Worm (Caenorhabditis elegans) whole organism, late embryonic: ENCODE results near the gene sgn-1.

ENCODE experiments used
- T23F11.4 ChIP-seq: fragments of 200-800 bp; sonication (Bioruptor generic); optimal IDR thresholded peaks from 2 replicates; lab custom pipeline; 2018; ENCODE audit warnings: mild to moderate bottlenecking, missing genetic modification characterization, missing compliant biosample characterization
- ahr-1 ChIP-seq: sonication (generic microtip); optimal IDR thresholded peaks from 2 replicates; lab custom pipeline; 2016; ENCODE audit warnings: missing genetic modification characterization, missing compliant biosample characterization
- ceh-18 ChIP-seq: sonication (generic microtip); optimal IDR thresholded peaks from 2 replicates; lab custom pipeline; 2016; ENCODE audit warnings: missing genetic modification characterization, missing compliant biosample characterization
- ceh-24 ChIP-seq: sonication (generic microtip); optimal IDR thresholded peaks from 2 replicates; lab custom pipeline; 2016; ENCODE audit warnings: mild to moderate bottlenecking, missing genetic modification characterization, missing compliant biosample characterization
- ceh-31 ChIP-seq: sonication (generic microtip); optimal IDR thresholded peaks from 2 replicates; lab custom pipeline; 2016; ENCODE audit warnings: missing genetic modification characterization, missing compliant biosample characterization
- ceh-34 ChIP-seq: sonication (generic microtip); optimal IDR thresholded peaks from 2 replicates; lab custom pipeline; 2016; ENCODE audit warnings: mild to moderate bottlenecking, missing genetic modification characterization, missing compliant biosample characterization
- ceh-6 ChIP-seq: fragments of 200-800 bp; sonication (Bioruptor generic); optimal IDR thresholded peaks from 2 replicates; lab custom pipeline; 2018; ENCODE audit warnings: mild to moderate bottlenecking, missing genetic modification characterization, missing compliant biosample characterization
- ceh-9 ChIP-seq: sonication (generic microtip); optimal IDR thresholded peaks from 2 replicates; lab custom pipeline; 2016; ENCODE audit warnings: mild to moderate bottlenecking, missing genetic modification characterization, inconsistent platforms, missing compliant biosample characterization
- elt-2 ChIP-seq: sonication (generic microtip); optimal IDR thresholded peaks from 2 replicates; lab custom pipeline; 2016; ENCODE audit warnings: missing genetic modification reagents, missing genetic modification characterization, missing compliant biosample characterization
- elt-4 ChIP-seq: sonication (generic microtip); optimal IDR thresholded peaks from 2 replicates; lab custom pipeline; 2016; ENCODE audit warnings: missing genetic modification characterization, missing compliant biosample characterization
- fkh-6 ChIP-seq: sonication (generic microtip); optimal IDR thresholded peaks from 2 replicates; lab custom pipeline; 2016; ENCODE audit warnings: missing genetic modification characterization, missing compliant biosample characterization
- gmeb-2 ChIP-seq: sonication (generic microtip); optimal IDR thresholded peaks from 2 replicates; lab custom pipeline; 2016; ENCODE audit warnings: missing genetic modification characterization, inconsistent platforms, missing compliant biosample characterization
- hlh-15 ChIP-seq: sonication (generic microtip); optimal IDR thresholded peaks from 2 replicates; lab custom pipeline; 2016; ENCODE audit warnings: missing genetic modification characterization, missing compliant biosample characterization
- hlh-30 ChIP-seq: sonication (generic microtip); optimal IDR thresholded peaks from 2 replicates; lab custom pipeline; 2017; ENCODE audit warnings: antibody characterized with exemption, missing genetic modification characterization, missing compliant biosample characterization; ENCODE audit not compliant: insufficient read depth
- hlh-6 ChIP-seq: sonication (generic microtip); optimal IDR thresholded peaks from 2 replicates; lab custom pipeline; 2016; ENCODE audit warnings: missing genotype, missing genetic modification characterization, missing compliant biosample characterization
- hlh-8 ChIP-seq: sonication (generic microtip); optimal IDR thresholded peaks from 2 replicates; lab custom pipeline; 2016; ENCODE audit warnings: missing genotype, missing genetic modification characterization, missing compliant biosample characterization
- lim-6 ChIP-seq: sonication (generic microtip); optimal IDR thresholded peaks from 2 replicates; lab custom pipeline; 2016; ENCODE audit warnings: missing genetic modification characterization, missing compliant biosample characterization
- nfya-1 ChIP-seq: sonication (generic microtip); optimal IDR thresholded peaks from 2 replicates; lab custom pipeline; 2017; ENCODE audit warnings: missing genetic modification characterization, mild to moderate bottlenecking, missing compliant biosample characterization, antibody characterized with exemption, moderate library complexity
- nhr-232 ChIP-seq: sonication (generic microtip); optimal IDR thresholded peaks from 2 replicates; lab custom pipeline; 2016; ENCODE audit warnings: missing genetic modification characterization, missing compliant biosample characterization
- odd-2 ChIP-seq: sonication (generic microtip); optimal IDR thresholded peaks from 2 replicates; lab custom pipeline; 2017; ENCODE audit warnings: antibody characterized with exemption, mild to moderate bottlenecking, missing genetic modification characterization, missing compliant biosample characterization
- pag-3 ChIP-seq: sonication (generic microtip); optimal IDR thresholded peaks from 2 replicates; lab custom pipeline; 2016; ENCODE audit warnings: missing compliant biosample characterization, missing genetic modification characterization, borderline replicate concordance
- pax-1 ChIP-seq: fragments of 150-350 bp; optimal IDR thresholded peaks from 2 replicates; lab custom pipeline; 2014; ENCODE audit warnings: missing biosample characterization, missing genetic modification characterization
- sdc-2 ChIP-seq: sonication (generic microtip); optimal IDR thresholded peaks from 2 replicates; lab custom pipeline; 2016; ENCODE audit warnings: missing genotype, missing genetic modification characterization, missing compliant biosample characterization
- sox-2 ChIP-seq: fragments of 200-800 bp; sonication (Bioruptor generic); IDR thresholded peaks from 2 replicates; pipeline ENCODE4 v1.3.6; 2022; ENCODE audit warnings: missing genetic modification reagents, missing genetic modification characterization, missing compliant biosample characterization
- tbx-7 ChIP-seq: sonication (generic microtip); optimal IDR thresholded peaks from 2 replicates; lab custom pipeline; 2016; ENCODE audit warnings: missing genotype, missing genetic modification characterization, missing compliant biosample characterization
- ttx-3 ChIP-seq: sonication (generic microtip); optimal IDR thresholded peaks from 2 replicates; lab custom pipeline; 2016; ENCODE audit warnings: missing genetic modification reagents, missing genetic modification characterization, missing compliant biosample characterization
- unc-3 ChIP-seq, 2 experiments: fragments of 200-800 bp in 1 of 2; sonication (Bioruptor generic) in 1 of 2; sonication (generic microtip) in 1 of 2; conservative IDR thresholded peaks in 1 of 2; optimal IDR thresholded peaks in 1 of 2; 2 replicates each; pipeline versions ENCODE4 v1.3.6 to Lab custom; 2016 to 2022; ENCODE audit warnings: missing compliant biosample characterization in 2 of 2, missing genetic modification characterization in 2 of 2, missing genetic modification reagents in 1 of 2
- unc-86 ChIP-seq: sonication (generic microtip); optimal IDR thresholded peaks from 2 replicates; lab custom pipeline; 2016; ENCODE audit warnings: missing genetic modification characterization, missing compliant biosample characterization
- ztf-16 ChIP-seq: sonication (generic microtip); optimal IDR thresholded peaks from 2 replicates; lab custom pipeline; 2017; ENCODE audit warnings: missing genetic modification characterization, missing compliant biosample characterization

The sgn-1 gene

DNA sequence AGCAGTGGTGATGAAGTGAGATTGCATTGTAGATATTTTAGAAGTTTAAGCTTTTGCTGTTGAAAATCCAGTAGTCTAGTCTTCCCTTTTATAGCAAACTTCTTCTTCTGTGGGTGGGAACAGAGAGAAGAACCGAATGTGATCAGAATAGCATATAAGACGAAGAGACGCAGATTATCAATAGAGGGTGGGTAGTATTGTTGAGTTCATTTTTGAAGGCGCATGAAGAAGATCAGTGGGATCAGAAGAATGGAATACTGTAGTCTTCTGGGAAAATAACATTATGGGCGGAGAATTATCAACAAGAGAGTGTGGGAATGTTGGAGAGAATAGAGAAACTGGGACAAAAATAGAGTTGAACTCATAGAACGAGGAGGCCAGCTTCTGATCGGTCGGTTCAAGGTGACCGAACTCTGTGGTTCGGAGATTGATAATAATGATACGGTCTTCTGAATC lies 37.7 kb upstream of the sgn-1 start, which contains the start of gene F46C5.1:
Gene F46C5.1 (minus strand): TSS at position 51 of the 456 bp plus-strand sequence.
- TF ChIP-seq hlh-15 (tag; lab: Kevin White, UChicago) (no peak), pax-1 (tag; lab: Kevin White, UChicago) (no peak), elt-2 (tag; lab: Kevin White, UChicago) (no peak), sdc-2 (tag; lab: Kevin White, UChicago) (no peak), nhr-232 (no peak), odd-2 (tag; lab: Kevin White, UChicago) (no peak), ceh-31 (no peak), tbx-7 (tag; lab: Kevin White, UChicago) (no peak), ztf-16 (tag; lab: Kevin White, UChicago) (no peak), unc-3 (GFP tag; conservative IDR thresholded peaks at IDR 0.05; lab: Robert Waterston, UW) (no peak), unc-3 (tag; optimal IDR thresholded peaks at IDR 0.05; lab: Kevin White, UChicago) (no peak), hlh-8 (tag; lab: Kevin White, UChicago) (no peak)

DNA sequence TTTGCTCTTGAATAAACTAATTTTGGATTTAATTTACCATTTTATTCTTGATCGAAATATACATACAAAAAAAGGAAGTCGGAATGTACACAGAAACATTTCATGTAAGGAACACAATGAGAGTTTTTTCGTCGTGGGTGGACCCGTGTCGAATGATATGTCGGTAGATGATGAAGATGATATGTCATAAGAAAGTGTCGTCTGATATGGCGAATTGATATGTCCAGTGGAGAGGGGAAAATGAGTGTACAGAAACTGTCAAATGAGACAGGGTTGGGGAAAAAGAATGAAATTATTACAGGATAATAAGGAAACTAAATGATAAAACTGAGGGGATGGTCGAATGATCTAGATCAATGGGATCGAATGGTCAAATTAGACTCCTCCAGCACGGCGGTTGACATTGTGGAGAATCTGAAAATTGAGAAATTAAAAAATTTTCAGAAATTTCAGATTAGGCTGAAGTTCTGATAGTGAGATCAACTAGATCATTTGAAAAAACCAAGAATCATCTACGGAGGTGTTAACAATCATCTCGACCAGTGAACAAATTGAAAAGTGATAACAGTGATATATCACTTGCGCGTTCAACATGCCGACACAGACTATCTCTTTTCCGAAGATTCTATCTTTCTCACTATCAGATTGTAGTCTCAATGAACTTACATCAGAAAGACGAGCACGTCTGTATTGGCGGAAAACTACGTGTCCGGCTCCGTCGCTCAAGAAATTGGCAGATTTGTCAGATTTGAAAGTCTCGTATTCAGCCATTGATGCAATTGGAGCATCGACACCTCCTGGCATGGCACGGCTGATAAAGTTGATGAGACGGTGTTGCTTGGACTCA lies 36.9 kb upstream of the sgn-1 start:
- TF ChIP-seq sox-2 (GFP tag; lab: Robert Waterston, UW): no peak
- TF ChIP-seq elt-2 (tag; lab: Kevin White, UChicago): peak; percentile 32

DNA sequence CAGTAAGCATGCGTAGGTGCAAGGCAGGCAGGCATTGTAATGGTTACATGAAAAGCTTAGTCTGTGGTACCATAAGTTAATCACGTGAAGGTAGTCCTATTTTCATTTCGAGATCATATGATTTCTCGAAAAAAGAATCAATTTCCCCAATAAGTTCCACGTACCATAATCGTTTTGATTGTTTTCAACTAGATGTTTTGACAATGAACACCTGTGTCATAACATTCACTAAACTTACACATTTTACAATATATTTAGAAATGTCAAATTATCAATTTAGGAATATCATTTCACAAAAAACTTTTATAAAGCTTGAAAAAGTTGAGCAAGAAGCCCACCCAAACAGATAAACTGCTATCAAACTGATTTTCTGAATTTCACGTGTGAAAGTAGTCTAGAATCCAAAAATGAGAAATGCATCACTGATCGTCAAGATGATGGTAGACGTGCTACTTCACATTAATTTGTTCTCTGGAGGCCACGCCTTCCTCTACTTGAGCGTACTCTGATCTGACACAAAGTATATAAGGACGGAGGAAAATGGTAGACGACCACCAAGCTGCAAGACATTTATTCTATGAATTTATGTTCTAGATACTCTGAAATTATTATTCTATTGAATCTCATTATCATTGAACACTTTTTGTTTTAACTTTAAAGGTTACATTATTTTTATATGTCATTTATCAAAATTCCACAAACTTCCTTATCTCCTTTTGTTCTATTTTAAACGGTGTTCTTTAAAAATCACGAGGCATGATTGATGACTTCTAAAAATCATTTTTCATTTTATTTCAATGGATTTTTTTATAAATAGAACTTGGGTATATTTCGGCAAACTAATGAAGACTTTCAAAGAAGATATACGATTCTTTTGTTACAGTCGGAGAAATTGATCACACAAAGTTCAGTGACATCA lies 35.8 kb upstream of the sgn-1 start, which contains the start of gene F46C5.10:
Gene F46C5.10 (minus strand): TSS at position 51 of the 919 bp plus-strand sequence.
- TF ChIP-seq pag-3 (no peak), hlh-30 (tag; lab: Kevin White, UChicago) (no peak), nfya-1 (tag; lab: Kevin White, UChicago) (no peak)

DNA sequence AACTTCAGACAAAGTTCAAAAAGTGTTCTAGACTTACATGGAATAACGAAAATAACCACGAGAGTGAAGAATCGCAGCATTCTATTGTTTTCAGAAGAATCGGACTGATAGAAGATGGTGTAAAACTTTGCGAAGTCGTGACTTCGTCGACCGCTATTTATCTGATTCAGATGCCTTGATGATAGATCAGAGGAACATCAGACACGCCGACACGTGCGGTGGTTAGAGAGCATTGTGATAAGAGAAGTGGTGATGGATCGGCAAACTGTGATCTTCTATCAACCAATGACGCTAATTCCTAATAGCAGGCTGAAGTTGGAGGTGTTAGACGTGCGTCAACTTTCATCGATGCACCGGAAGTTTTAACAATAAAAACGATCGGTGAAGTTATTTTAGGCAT lies 34.8 kb upstream of the sgn-1 start:
- TF ChIP-seq lim-6 (tag; lab: Kevin White, UChicago) (no peak), ceh-34 (tag; lab: Kevin White, UChicago) (no peak)

DNA sequence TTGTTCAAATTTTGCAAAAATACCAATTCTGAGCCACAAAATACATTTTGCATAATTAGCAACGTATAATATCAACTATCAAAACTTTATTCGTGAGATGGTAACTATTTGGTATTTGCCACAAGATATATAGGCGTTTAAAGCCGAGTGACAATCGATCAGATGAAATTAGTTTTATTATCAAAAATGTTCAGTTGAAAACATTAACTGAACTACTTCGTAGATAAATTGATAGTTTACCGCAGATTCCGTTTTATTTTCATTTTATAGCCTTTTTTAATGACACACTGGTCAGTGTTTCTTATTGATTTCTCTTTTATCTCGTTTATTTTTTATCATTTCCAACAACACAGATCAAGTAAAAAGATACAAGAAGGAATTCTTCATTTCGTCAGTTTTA lies 33.8 kb upstream of the sgn-1 start:
- TF ChIP-seq unc-86 (no peak), unc-3 (GFP tag; conservative IDR thresholded peaks at IDR 0.05; lab: Robert Waterston, UW) (no peak), unc-3 (tag; optimal IDR thresholded peaks at IDR 0.05; lab: Kevin White, UChicago) (no peak), hlh-6 (tag; lab: Kevin White, UChicago) (no peak), ahr-1 (tag; lab: Kevin White, UChicago) (no peak), ttx-3 (tag; lab: Kevin White, UChicago) (no peak), ceh-18 (tag; lab: Kevin White, UChicago) (no peak), elt-4 (no peak), ceh-6 (GFP tag; lab: Kevin White, UChicago) (no peak), sdc-2 (tag; lab: Kevin White, UChicago) (no peak), T23F11.4 (GFP tag; lab: Kevin White, UChicago) (no peak), nhr-232 (no peak)

DNA sequence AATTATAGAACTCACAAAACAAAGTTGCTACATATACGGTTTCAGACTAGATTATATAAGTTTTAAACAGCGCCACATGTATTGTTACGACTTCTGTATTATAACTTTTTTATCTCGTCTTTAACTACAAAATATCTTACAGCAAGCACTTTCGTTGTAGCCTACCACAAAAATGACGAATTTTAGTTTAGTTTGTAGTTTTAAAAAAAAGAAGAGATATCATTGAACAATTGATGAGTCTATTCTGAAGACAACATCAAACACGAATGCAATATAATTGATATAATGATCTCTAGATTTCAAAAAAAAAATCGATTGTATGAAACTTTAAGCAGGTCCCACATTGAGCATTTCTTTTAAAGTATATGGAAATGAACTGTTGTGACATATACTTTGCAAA lies 30.8 kb upstream of the sgn-1 start:
- TF ChIP-seq fkh-6 (tag; lab: Kevin White, UChicago): no peak
- TF ChIP-seq ceh-9: no peak
- TF ChIP-seq gmeb-2: no peak
- TF ChIP-seq ztf-16 (tag; lab: Kevin White, UChicago): no peak
- TF ChIP-seq ceh-24 (tag; lab: Kevin White, UChicago): no peak
- TF ChIP-seq ahr-1 (tag; lab: Kevin White, UChicago): no peak
- TF ChIP-seq, all 69 proteins: peak for 0
